Comparison of ENCODE assay signal across 2 worm cellular contexts in the genomic region with DNA sequence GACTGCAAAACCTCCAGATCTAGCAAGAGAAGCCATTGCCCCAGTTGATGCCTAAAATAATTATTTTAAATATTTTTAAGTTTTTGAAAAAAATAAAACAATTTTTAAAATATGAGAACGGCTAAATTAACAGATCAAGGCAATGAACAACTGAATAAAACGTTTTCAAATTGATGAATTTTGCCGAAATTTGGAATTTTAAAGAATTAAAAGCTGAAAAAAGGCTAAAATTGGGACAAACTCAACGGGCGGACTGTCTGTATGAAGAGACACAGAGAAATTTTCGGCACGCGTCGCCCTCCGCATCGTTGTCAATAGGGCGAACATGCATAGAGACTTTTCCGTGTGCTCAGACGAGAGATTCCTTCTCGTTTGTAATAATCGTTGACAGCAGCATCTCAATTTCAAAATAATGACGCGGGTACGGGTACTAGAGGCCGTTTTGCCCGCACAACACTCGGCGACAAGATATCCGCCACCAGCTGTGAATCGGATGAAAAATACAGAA.
A peak's percentile ranks its signal among the peaks of the same experiment; 100 is the strongest.
TF ChIP-seq lines count a peak whose summit lies in the region.

isp-1 (minus strand) TSS at position 51 of the 508 bp plus-strand sequence.
islo-1 (plus strand) TSS at position 385 of the 508 bp plus-strand sequence.

TF ChIP-seq in whole organism, L4 larva, 104 proteins besides CTCF, POLR2A, EP300 and RAD21 (continued from another document and continues in another):
- no peak for TF ChIP-seq ceh-28 (tag; optimal IDR thresholded peaks at IDR 0.05; lab: Kevin White, UChicago)
- peak; percentile 91 for TF ChIP-seq lin-38 (GFP tag; IDR thresholded peaks at IDR 0.05; lab: Robert Waterston, UW)
- TF ChIP-seq ceh-44 (GFP tag; IDR thresholded peaks at IDR 0.05; lab: Robert Waterston, UW) = no peak
- no peak for TF ChIP-seq zip-11 (GFP tag; IDR thresholded peaks at IDR 0.05; lab: Robert Waterston, UW)
- no peak for TF ChIP-seq duxl-1 (tag; optimal IDR thresholded peaks at IDR 0.05; lab: Kevin White, UChicago; ENCODE audit: poor library complexity)
- TF ChIP-seq ceh-62 (tag; optimal IDR thresholded peaks at IDR 0.05; lab: Kevin White, UChicago) = no peak
- TF ChIP-seq lin-39 (tag; optimal IDR thresholded peaks at IDR 0.05; lab: Kevin White, UChicago) = no peak
- no peak for TF ChIP-seq dmd-6 (GFP tag; IDR thresholded peaks at IDR 0.05; lab: Robert Waterston, UW)
- TF ChIP-seq hif-1 (tag; optimal IDR thresholded peaks at IDR 0.05; lab: Kevin White, UChicago) = no peak
- no peak for TF ChIP-seq skn-1 (tag; optimal IDR thresholded peaks at IDR 0.05; lab: Kevin White, UChicago)
- TF ChIP-seq lim-7 (GFP tag; IDR thresholded peaks at IDR 0.05; lab: Robert Waterston, UW) = no peak
- TF ChIP-seq fkh-10 (GFP tag; optimal IDR thresholded peaks at IDR 0.05; lab: Kevin White, UChicago) = no peak
- TF ChIP-seq cey-2 (tag; optimal IDR thresholded peaks at IDR 0.05; lab: Kevin White, UChicago; ENCODE audit: borderline replicate concordance, insufficient read depth) = no peak
- no peak for TF ChIP-seq mxl-2 (GFP tag; conservative IDR thresholded peaks at IDR 0.05; lab: Robert Waterston, UW)
- no peak for TF ChIP-seq aly-2 (tag; optimal IDR thresholded peaks at IDR 0.05; lab: Kevin White, UChicago)
- no peak for TF ChIP-seq ZK546.5 (tag; optimal IDR thresholded peaks at IDR 0.05; lab: Kevin White, UChicago)
- TF ChIP-seq gei-8 (GFP tag; optimal IDR thresholded peaks at IDR 0.05; lab: Kevin White, UChicago) = no peak
- TF ChIP-seq mdl-1 (tag; optimal IDR thresholded peaks at IDR 0.05; lab: Kevin White, UChicago) = peak in 1 of 2 experiments; percentile 77
- TF ChIP-seq nhr-48 (tag; optimal IDR thresholded peaks at IDR 0.05; lab: Kevin White, UChicago) = no peak
- no peak for TF ChIP-seq snpc-4 (tag; optimal IDR thresholded peaks at IDR 0.05; lab: Kevin White, UChicago)
- TF ChIP-seq nhr-10 (tag; optimal IDR thresholded peaks at IDR 0.05; lab: Kevin White, UChicago) = no peak
- no peak for TF ChIP-seq T20F7.1 (GFP tag; optimal IDR thresholded peaks at IDR 0.05; lab: Kevin White, UChicago)
- no peak for TF ChIP-seq nhr-76 (tag; optimal IDR thresholded peaks at IDR 0.05; lab: Kevin White, UChicago)
- TF ChIP-seq unc-39 (tag; optimal IDR thresholded peaks at IDR 0.05; lab: Kevin White, UChicago) = no peak
- no peak for TF ChIP-seq pha-4 (GFP tag; IDR thresholded peaks at IDR 0.05; lab: Robert Waterston, UW)
- peak; percentile 35 for TF ChIP-seq pha-4 (tag; optimal IDR thresholded peaks at IDR 0.05; lab: Kevin White, UChicago)
- TF ChIP-seq lin-29 (GFP tag; IDR thresholded peaks at IDR 0.05; lab: Robert Waterston, UW) = no peak
- TF ChIP-seq saeg-2 (GFP tag; IDR thresholded peaks at IDR 0.05; lab: Robert Waterston, UW) = no peak
- TF ChIP-seq hmg-1.1 (GFP tag; IDR thresholded peaks at IDR 0.05; lab: Robert Waterston, UW) = no peak
- no peak for TF ChIP-seq arid-1 (GFP tag; conservative IDR thresholded peaks at IDR 0.05; lab: Robert Waterston, UW)
- no peak for TF ChIP-seq egl-43 (GFP tag; IDR thresholded peaks at IDR 0.05; lab: Robert Waterston, UW)
- TF ChIP-seq ceh-32 (tag; optimal IDR thresholded peaks at IDR 0.05; lab: Kevin White, UChicago; ENCODE audit: poor library complexity) = no peak
- peak in 1 of 2 experiments; percentile 61 for TF ChIP-seq lsy-2 (tag; optimal IDR thresholded peaks at IDR 0.05; lab: Kevin White, UChicago)
- TF ChIP-seq nhr-41 (GFP tag; IDR thresholded peaks at IDR 0.05; lab: Robert Waterston, UW) = no peak
- no peak for TF ChIP-seq nhr-111 (GFP tag; optimal IDR thresholded peaks at IDR 0.05; lab: Kevin White, UChicago)
- TF ChIP-seq madf-9 (GFP tag; conservative IDR thresholded peaks at IDR 0.05; lab: Robert Waterston, UW) = no peak
- no peak for TF ChIP-seq F26F4.8 (GFP tag; conservative IDR thresholded peaks at IDR 0.05; lab: Robert Waterston, UW)
- peak; percentile 11 for TF ChIP-seq mxl-3 (GFP tag; optimal IDR thresholded peaks at IDR 0.05; lab: Kevin White, UChicago)
- TF ChIP-seq tag-97 (GFP tag; IDR thresholded peaks at IDR 0.05; lab: Robert Waterston, UW) = no peak
- TF ChIP-seq dmd-8 (GFP tag; IDR thresholded peaks at IDR 0.05; lab: Robert Waterston, UW) = no peak
- TF ChIP-seq hlh-11 (tag; optimal IDR thresholded peaks at IDR 0.05; lab: Kevin White, UChicago) = peak; percentile 39
- TF ChIP-seq nhr-77 (tag; optimal IDR thresholded peaks at IDR 0.05; lab: Kevin White, UChicago) = peak; percentile 41
- no peak for TF ChIP-seq tra-1 (GFP tag; IDR thresholded peaks at IDR 0.05; lab: Robert Waterston, UW)
- no peak for TF ChIP-seq zfp-3 (GFP tag; conservative IDR thresholded peaks at IDR 0.05; lab: Robert Waterston, UW)
- TF ChIP-seq nhr-28 (tag; optimal IDR thresholded peaks at IDR 0.05; lab: Kevin White, UChicago) = peak; percentile 32
- TF ChIP-seq Y48G9A.11 (GFP tag; IDR thresholded peaks at IDR 0.05; lab: Robert Waterston, UW) = no peak
- no peak for TF ChIP-seq F44E2.7 (GFP tag; IDR thresholded peaks at IDR 0.05; lab: Robert Waterston, UW)
- no peak for TF ChIP-seq nhr-102 (tag; optimal IDR thresholded peaks at IDR 0.05; lab: Kevin White, UChicago)
- no peak for TF ChIP-seq daf-19 (GFP tag; conservative IDR thresholded peaks at IDR 0.05; lab: Robert Waterston, UW)
- TF ChIP-seq vab-7 (GFP tag; IDR thresholded peaks at IDR 0.05; lab: Robert Waterston, UW) = no peak
- TF ChIP-seq daf-12 (tag; optimal IDR thresholded peaks at IDR 0.05; lab: Kevin White, UChicago) = no peak
- peak; percentile 63 for TF ChIP-seq nhr-6 (tag; optimal IDR thresholded peaks at IDR 0.05; lab: Kevin White, UChicago)
- no peak for TF ChIP-seq F49E8.2 (tag; optimal IDR thresholded peaks at IDR 0.05; lab: Kevin White, UChicago; ENCODE audit: borderline replicate concordance)
- no peak for TF ChIP-seq zip-2 (tag; optimal IDR thresholded peaks at IDR 0.05; lab: Kevin White, UChicago)
- TF ChIP-seq jun-1 (tag; optimal IDR thresholded peaks at IDR 0.05; lab: Kevin White, UChicago) = no peak
- TF ChIP-seq lin-1 (GFP tag; IDR thresholded peaks at IDR 0.05; lab: Robert Waterston, UW) = no peak
- peak; percentile 19 for TF ChIP-seq nhr-11 (tag; optimal IDR thresholded peaks at IDR 0.05; lab: Kevin White, UChicago)
- peak; percentile 57 for TF ChIP-seq dve-1 (tag; optimal IDR thresholded peaks at IDR 0.05; lab: Kevin White, UChicago; ENCODE audit: insufficient read depth)
- no peak for TF ChIP-seq daf-8 (GFP tag; IDR thresholded peaks at IDR 0.05; lab: Robert Waterston, UW)
- no peak for TF ChIP-seq ZK337.2 (GFP tag; IDR thresholded peaks at IDR 0.05; lab: Robert Waterston, UW)
- TF ChIP-seq ama-1 (optimal IDR thresholded peaks at IDR 0.05; lab: Kevin White, UChicago) = peak; percentile 75
- no peak for TF ChIP-seq zag-1 (tag; optimal IDR thresholded peaks at IDR 0.05; lab: Kevin White, UChicago)
- TF ChIP-seq ztf-7 (tag; optimal IDR thresholded peaks at IDR 0.05; lab: Kevin White, UChicago) = no peak
- no peak for TF ChIP-seq ces-1 (GFP tag; optimal IDR thresholded peaks at IDR 0.05; lab: Kevin White, UChicago)
- TF ChIP-seq hlh-30 (tag; optimal IDR thresholded peaks at IDR 0.05; lab: Kevin White, UChicago; ENCODE audit: insufficient read depth) = peak; percentile 82

TF ChIP-seq in whole organism, late embryonic, 69 proteins besides CTCF, POLR2A, EP300 and RAD21 (continued from another document):
- no peak for TF ChIP-seq ceh-19 (GFP tag; optimal IDR thresholded peaks at IDR 0.05; lab: Kevin White, UChicago)
- no peak for TF ChIP-seq pag-3 (tag; optimal IDR thresholded peaks at IDR 0.05; lab: Kevin White, UChicago; ENCODE audit: borderline replicate concordance)
- no peak for TF ChIP-seq madf-2 (tag; optimal IDR thresholded peaks at IDR 0.05; lab: Kevin White, UChicago)
- peak; percentile 79 for TF ChIP-seq ceh-18 (tag; optimal IDR thresholded peaks at IDR 0.05; lab: Kevin White, UChicago)
- TF ChIP-seq lin-11 (tag; optimal IDR thresholded peaks at IDR 0.05; lab: Kevin White, UChicago) = no peak
- TF ChIP-seq syd-9 (tag; optimal IDR thresholded peaks at IDR 0.05; lab: Kevin White, UChicago) = no peak
- TF ChIP-seq F13H6.1 (tag; optimal IDR thresholded peaks at IDR 0.05; lab: Kevin White, UChicago) = no peak
- peak; percentile 55 for TF ChIP-seq ceh-31 (tag; optimal IDR thresholded peaks at IDR 0.05; lab: Kevin White, UChicago)
- TF ChIP-seq rnt-1 (tag; optimal IDR thresholded peaks at IDR 0.05; lab: Kevin White, UChicago) = peak; percentile 50
- no peak for TF ChIP-seq ceh-14 (tag; optimal IDR thresholded peaks at IDR 0.05; lab: Kevin White, UChicago)
- no peak for TF ChIP-seq unc-3 (GFP tag; conservative IDR thresholded peaks at IDR 0.05; lab: Robert Waterston, UW)
- no peak for TF ChIP-seq unc-3 (tag; optimal IDR thresholded peaks at IDR 0.05; lab: Kevin White, UChicago)
- TF ChIP-seq ttx-3 (tag; optimal IDR thresholded peaks at IDR 0.05; lab: Kevin White, UChicago) = no peak
- no peak for TF ChIP-seq ceh-24 (tag; optimal IDR thresholded peaks at IDR 0.05; lab: Kevin White, UChicago)
- no peak for TF ChIP-seq ceh-48 (tag; optimal IDR thresholded peaks at IDR 0.05; lab: Kevin White, UChicago)
- TF ChIP-seq eyg-1 (tag; optimal IDR thresholded peaks at IDR 0.05; lab: Kevin White, UChicago) = no peak
- no peak for TF ChIP-seq C38D4.7 (GFP tag; optimal IDR thresholded peaks at IDR 0.05; lab: Kevin White, UChicago)
- TF ChIP-seq npax-4 (tag; optimal IDR thresholded peaks at IDR 0.05; lab: Kevin White, UChicago) = no peak
- no peak for TF ChIP-seq ama-1 (optimal IDR thresholded peaks at IDR 0.05; lab: Kevin White, UChicago)
- TF ChIP-seq unc-55 (GFP tag; optimal IDR thresholded peaks at IDR 0.05; lab: Kevin White, UChicago) = peak; percentile 17
- no peak for TF ChIP-seq gmeb-2 (tag; optimal IDR thresholded peaks at IDR 0.05; lab: Kevin White, UChicago)
- TF ChIP-seq ceh-30 (tag; optimal IDR thresholded peaks at IDR 0.05; lab: Kevin White, UChicago) = no peak
- no peak for TF ChIP-seq zip-5 (tag; optimal IDR thresholded peaks at IDR 0.05; lab: Kevin White, UChicago)
- no peak for TF ChIP-seq C08G9.2 (tag; optimal IDR thresholded peaks at IDR 0.05; lab: Kevin White, UChicago)
- no peak for TF ChIP-seq tbx-7 (tag; optimal IDR thresholded peaks at IDR 0.05; lab: Kevin White, UChicago)
- TF ChIP-seq ztf-16 (tag; optimal IDR thresholded peaks at IDR 0.05; lab: Kevin White, UChicago) = no peak
- TF ChIP-seq K02D7.2 (tag; optimal IDR thresholded peaks at IDR 0.05; lab: Kevin White, UChicago) = no peak
- TF ChIP-seq T23F11.4 (GFP tag; optimal IDR thresholded peaks at IDR 0.05; lab: Kevin White, UChicago) = no peak
- TF ChIP-seq sox-4 (tag; optimal IDR thresholded peaks at IDR 0.05; lab: Kevin White, UChicago) = no peak
- no peak for TF ChIP-seq hlh-15 (tag; optimal IDR thresholded peaks at IDR 0.05; lab: Kevin White, UChicago)
- peak; percentile 56 for TF ChIP-seq ref-2 (tag; optimal IDR thresholded peaks at IDR 0.05; lab: Kevin White, UChicago)
- TF ChIP-seq ceh-22 (tag; optimal IDR thresholded peaks at IDR 0.05; lab: Kevin White, UChicago) = no peak
- no peak for TF ChIP-seq elt-4 (tag; optimal IDR thresholded peaks at IDR 0.05; lab: Kevin White, UChicago)
- no peak for TF ChIP-seq hlh-8 (tag; optimal IDR thresholded peaks at IDR 0.05; lab: Kevin White, UChicago)
- TF ChIP-seq nhr-11 (tag; optimal IDR thresholded peaks at IDR 0.05; lab: Kevin White, UChicago) = no peak
- no peak for TF ChIP-seq fkh-10 (GFP tag; optimal IDR thresholded peaks at IDR 0.05; lab: Kevin White, UChicago)
- TF ChIP-seq pat-9 (tag; optimal IDR thresholded peaks at IDR 0.05; lab: Kevin White, UChicago) = no peak
- no peak for TF ChIP-seq unc-86 (tag; optimal IDR thresholded peaks at IDR 0.05; lab: Kevin White, UChicago)
- TF ChIP-seq che-1 (tag; optimal IDR thresholded peaks at IDR 0.05; lab: Kevin White, UChicago) = no peak
- no peak for TF ChIP-seq hlh-6 (tag; optimal IDR thresholded peaks at IDR 0.05; lab: Kevin White, UChicago)
- no peak for TF ChIP-seq sox-2 (GFP tag; IDR thresholded peaks at IDR 0.05; lab: Robert Waterston, UW)
- TF ChIP-seq pha-4 (tag; optimal IDR thresholded peaks at IDR 0.05; lab: Kevin White, UChicago) = no peak
- peak; percentile 55 for TF ChIP-seq tbx-2 (tag; optimal IDR thresholded peaks at IDR 0.05; lab: Kevin White, UChicago)
- no peak for TF ChIP-seq pax-1 (tag; optimal IDR thresholded peaks at IDR 0.05; lab: Kevin White, UChicago)
